Worm (Caenorhabditis elegans): Measurements from ENCODE around the gene C50F4.4.

C50F4.4 gene

ce11 chrV:9546860-9547269 is 10.3 kb downstream of the C50F4.4 start, which contains the start of gene his-37 (continued):
- TF ChIP-seq dsc-1 (tag; optimal IDR thresholded peaks at IDR 0.05): peak; percentile 99
- TF ChIP-seq sptf-1 (tag; optimal IDR thresholded peaks at IDR 0.05): no peak
- TF ChIP-seq fkh-8 (tag; optimal IDR thresholded peaks at IDR 0.05): peak; percentile 100

DNA sequence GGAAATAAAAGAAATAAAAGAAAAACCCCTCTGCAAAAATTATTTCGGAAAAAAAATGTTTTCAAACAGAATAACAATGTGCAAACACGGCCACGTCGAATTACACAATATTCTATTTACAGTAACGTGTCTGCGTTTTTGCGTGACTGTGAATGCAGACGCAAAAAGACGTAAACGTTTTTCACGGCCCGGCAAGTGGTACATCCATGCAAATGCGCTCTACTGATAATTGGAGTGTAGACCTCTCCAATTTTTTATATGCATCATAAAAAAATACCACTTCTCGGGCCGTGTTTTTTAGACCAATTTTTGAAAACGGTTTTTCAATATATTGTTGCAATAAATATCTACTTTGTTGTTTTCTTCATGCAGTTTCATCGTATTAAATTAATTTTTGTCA is 12.9 kb downstream of the C50F4.4 start, which contains the start of gene nstp-10:
Gene nstp-10, minus strand, starts transcription at position 378 of the 400 bp plus-strand sequence.
- TF ChIP-seq skn-1 (tag; optimal IDR thresholded peaks at IDR 0.05) (peak; percentile 21), ztf-11 (tag; optimal IDR thresholded peaks at IDR 0.05) (no peak), nhr-19 (GFP tag; conservative IDR thresholded peaks at IDR 0.05) (peak; percentile 50), nhr-12 (tag; optimal IDR thresholded peaks at IDR 0.05) (no peak), grh-1 (GFP tag; IDR thresholded peaks at IDR 0.05) (no peak), swsn-7 (tag; optimal IDR thresholded peaks at IDR 0.05) (peak; percentile 46), ceh-82 (tag; optimal IDR thresholded peaks at IDR 0.05) (peak in 1 of 3 experiments; percentile 31), egl-27 (tag; optimal IDR thresholded peaks at IDR 0.05) (no peak), efl-3 (GFP tag; optimal IDR thresholded peaks at IDR 0.05) (no peak), unc-62 (GFP tag; optimal IDR thresholded peaks at IDR 0.05) (no peak), aha-1 (tag; optimal IDR thresholded peaks at IDR 0.05) (no peak), fkh-8 (tag; optimal IDR thresholded peaks at IDR 0.05) (peak; percentile 11), mep-1 (tag; optimal IDR thresholded peaks at IDR 0.05) (peak; percentile 12), lsy-2 (tag; optimal IDR thresholded peaks at IDR 0.05) (peak; percentile 62 to 79), isw-1 (GFP tag; IDR thresholded peaks at IDR 0.05) (peak; percentile 17; the same call in 1 of the 2 replicates), fkh-10 (GFP tag; optimal IDR thresholded peaks at IDR 0.05) (no peak), nhr-76 (tag; optimal IDR thresholded peaks at IDR 0.05) (no peak), pax-3 (tag; optimal IDR thresholded peaks at IDR 0.05) (no peak), jun-1 (tag; optimal IDR thresholded peaks at IDR 0.05) (peak; percentile 7), dpl-1 (GFP tag; optimal IDR thresholded peaks at IDR 0.05) (peak; percentile 12 to 46 (median 43)), nhr-84 (tag; optimal IDR thresholded peaks at IDR 0.05) (no peak), nhr-71 (tag; optimal IDR thresholded peaks at IDR 0.05) (peak; percentile 54), Y116A8C.19 (tag; optimal IDR thresholded peaks at IDR 0.05; ENCODE audit: borderline replicate concordance) (no peak), lin-15B (tag; optimal IDR thresholded peaks at IDR 0.05) (peak; percentile 31), rnt-1 (tag; optimal IDR thresholded peaks at IDR 0.05) (peak; percentile 36), unc-130 (tag; optimal IDR thresholded peaks at IDR 0.05) (no peak), nhr-20 (tag; optimal IDR thresholded peaks at IDR 0.05) (peak; percentile 44), ces-1 (GFP tag; optimal IDR thresholded peaks at IDR 0.05) (no peak), lin-39 (tag; optimal IDR thresholded peaks at IDR 0.05) (no peak), mdl-1 (tag; optimal IDR thresholded peaks at IDR 0.05) (no peak), alr-1 (tag; optimal IDR thresholded peaks at IDR 0.05; ENCODE audit: borderline replicate concordance) (no peak), pag-3 (tag; optimal IDR thresholded peaks at IDR 0.05; ENCODE audit: borderline replicate concordance, insufficient read depth) (no peak), ztf-4 (tag; optimal IDR thresholded peaks at IDR 0.05) (no peak), C04F5.9 (tag; optimal IDR thresholded peaks at IDR 0.05) (no peak), ama-1 (optimal IDR thresholded peaks at IDR 0.05) (no peak), efl-1 (optimal IDR thresholded peaks at IDR 0.05) (peak; percentile 64 to 68), efl-1 (GFP tag; optimal IDR thresholded peaks at IDR 0.05 in 1 of 2) (peak in 1 of 2 experiments; percentile 53), nhr-28 (tag; optimal IDR thresholded peaks at IDR 0.05) (no peak), sox-4 (tag; optimal IDR thresholded peaks at IDR 0.05) (no peak), blmp-1 (tag; optimal IDR thresholded peaks at IDR 0.05) (no peak), unc-30 (tag; optimal IDR thresholded peaks at IDR 0.05) (no peak), nhr-237 (tag; optimal IDR thresholded peaks at IDR 0.05) (no peak), hlh-17 (GFP tag; optimal IDR thresholded peaks at IDR 0.05; ENCODE audit: borderline replicate concordance) (no peak), nhr-90 (tag; optimal IDR thresholded peaks at IDR 0.05; ENCODE audit: poor library complexity) (no peak), sup-37 (GFP tag; optimal IDR thresholded peaks at IDR 0.05) (no peak), nhr-77 (tag; optimal IDR thresholded peaks at IDR 0.05) (no peak), ceh-88 (GFP tag; IDR thresholded peaks at IDR 0.05) (no peak), zag-1 (tag; optimal IDR thresholded peaks at IDR 0.05) (no peak), tbx-2 (tag; optimal IDR thresholded peaks at IDR 0.05) (peak; percentile 16), irx-1 (tag; optimal IDR thresholded peaks at IDR 0.05) (peak; percentile 12)
